Worm (Caenorhabditis elegans): ENCODE results near the gene T24A6.16.

- TF ChIP-seq spr-1 (tag; optimal IDR thresholded peaks at IDR 0.05): no peak
- no peak for TF ChIP-seq daf-12 (tag; optimal IDR thresholded peaks at IDR 0.05)
- no peak for TF ChIP-seq skn-1 (tag; optimal IDR thresholded peaks at IDR 0.05)
- TF ChIP-seq lin-39 (tag; optimal IDR thresholded peaks at IDR 0.05): no peak
- TF ChIP-seq ceh-82 (tag; optimal IDR thresholded peaks at IDR 0.05): no peak
- TF ChIP-seq Y105C5A.15 (GFP tag; IDR thresholded peaks at IDR 0.05): no peak
- TF ChIP-seq ces-1 (GFP tag; optimal IDR thresholded peaks at IDR 0.05): no peak
- 0 out of 2 replicates have a peak, but pooled peaks have one; percentile 22 for TF ChIP-seq Y48G9A.11 (GFP tag; IDR thresholded peaks at IDR 0.05)
- TF ChIP-seq ama-1 (optimal IDR thresholded peaks at IDR 0.05): no peak
- TF ChIP-seq daf-16 (GFP tag; optimal IDR thresholded peaks at IDR 0.05): no peak
- no peak for TF ChIP-seq daf-16 (tag; optimal IDR thresholded peaks at IDR 0.05)
- TF ChIP-seq dpl-1 (GFP tag; optimal IDR thresholded peaks at IDR 0.05): peak; percentile 27
These were observed 24.9 kb upstream of the T24A6.16 start for ce11 chrV:3587633-3588032.

Measured in whole organism, L4 larva.